Worm (Caenorhabditis elegans): ENCODE data around the gene srv-22.

- TF ChIP-seq him-1 (tag; optimal IDR thresholded peaks at IDR 0.05) (no peak), dao-5 (tag; optimal IDR thresholded peaks at IDR 0.05) (no peak), W03F9.2 (tag; optimal IDR thresholded peaks at IDR 0.05) (no peak)
These were observed 23.6 kb upstream of the srv-22 start, which contains the start of gene H04M03.12 for ce11 chrIV:5903305-5903778.

Measured in whole organism, L4/young adult.